Worm (Caenorhabditis elegans) whole organism, late embryonic: Measurements from ENCODE around the gene pals-28.

Experiments used
- C08G9.2 ChIP-seq: sonication (generic microtip); optimal IDR thresholded peaks from 2 replicates; lab custom pipeline; 2016; ENCODE audit warnings: mild to moderate bottlenecking, missing genetic modification characterization, moderate library complexity, missing compliant biosample characterization
- C38D4.7 ChIP-seq: fragments of 200-800 bp; sonication (Bioruptor generic); optimal IDR thresholded peaks from 2 replicates; lab custom pipeline; 2018; ENCODE audit warnings: mild to moderate bottlenecking, missing genetic modification characterization, moderate library complexity, missing compliant biosample characterization
- F13H6.1 ChIP-seq: sonication (generic microtip); optimal IDR thresholded peaks from 2 replicates; lab custom pipeline; 2016; ENCODE audit warnings: missing genetic modification characterization, missing compliant biosample characterization
- T23F11.4 ChIP-seq: fragments of 200-800 bp; sonication (Bioruptor generic); optimal IDR thresholded peaks from 2 replicates; lab custom pipeline; 2018; ENCODE audit warnings: mild to moderate bottlenecking, missing genetic modification characterization, missing compliant biosample characterization
- Y22D7AL.16 ChIP-seq: sonication (generic microtip); optimal IDR thresholded peaks from 2 replicates; lab custom pipeline; 2016; ENCODE audit warnings: missing genetic modification characterization, missing compliant biosample characterization
- ahr-1 ChIP-seq: sonication (generic microtip); optimal IDR thresholded peaks from 2 replicates; lab custom pipeline; 2016; ENCODE audit warnings: missing genetic modification characterization, missing compliant biosample characterization
- ama-1 ChIP-seq: fragments of 150-350 bp; optimal IDR thresholded peaks from 2 replicates; lab custom pipeline; 2014
- ceh-14 ChIP-seq: sonication (generic microtip); optimal IDR thresholded peaks from 2 replicates; lab custom pipeline; 2016; ENCODE audit warnings: missing genotype, missing genetic modification characterization, missing compliant biosample characterization
- ceh-18 ChIP-seq: sonication (generic microtip); optimal IDR thresholded peaks from 2 replicates; lab custom pipeline; 2016; ENCODE audit warnings: missing genetic modification characterization, missing compliant biosample characterization
- ceh-24 ChIP-seq: sonication (generic microtip); optimal IDR thresholded peaks from 2 replicates; lab custom pipeline; 2016; ENCODE audit warnings: mild to moderate bottlenecking, missing genetic modification characterization, missing compliant biosample characterization
- ceh-31 ChIP-seq: sonication (generic microtip); optimal IDR thresholded peaks from 2 replicates; lab custom pipeline; 2016; ENCODE audit warnings: missing genetic modification characterization, missing compliant biosample characterization
- ceh-45 ChIP-seq: fragments of 200-800 bp; sonication (Bioruptor generic); IDR thresholded peaks from 2 replicates; pipeline ENCODE4 v1.3.6; 2022; ENCODE audit warnings: missing genetic modification reagents, missing genetic modification characterization, missing compliant biosample characterization
- ceh-6 ChIP-seq: fragments of 200-800 bp; sonication (Bioruptor generic); optimal IDR thresholded peaks from 2 replicates; lab custom pipeline; 2018; ENCODE audit warnings: mild to moderate bottlenecking, missing genetic modification characterization, missing compliant biosample characterization
- ceh-9 ChIP-seq: sonication (generic microtip); optimal IDR thresholded peaks from 2 replicates; lab custom pipeline; 2016; ENCODE audit warnings: mild to moderate bottlenecking, missing genetic modification characterization, inconsistent platforms, missing compliant biosample characterization
- che-1 ChIP-seq: sonication (generic microtip); optimal IDR thresholded peaks from 2 replicates; lab custom pipeline; 2016; ENCODE audit warnings: mild to moderate bottlenecking, missing genetic modification characterization, missing compliant biosample characterization
- dmd-4 ChIP-seq: sonication (generic microtip); optimal IDR thresholded peaks from 2 replicates; lab custom pipeline; 2016; ENCODE audit warnings: borderline replicate concordance, missing genetic modification characterization, missing compliant biosample characterization
- elt-2 ChIP-seq: sonication (generic microtip); optimal IDR thresholded peaks from 2 replicates; lab custom pipeline; 2016; ENCODE audit warnings: missing genetic modification reagents, missing genetic modification characterization, missing compliant biosample characterization
- ets-4 ChIP-seq: sonication (generic microtip); optimal IDR thresholded peaks from 2 replicates; lab custom pipeline; 2016; ENCODE audit warnings: missing genetic modification characterization, missing compliant biosample characterization
- hlh-13 ChIP-seq: fragments of 200-800 bp; sonication (Bioruptor generic); optimal IDR thresholded peaks from 2 replicates; lab custom pipeline; 2018; ENCODE audit warnings: mild to moderate bottlenecking, missing genetic modification characterization, missing compliant biosample characterization
- hlh-30 ChIP-seq: sonication (generic microtip); optimal IDR thresholded peaks from 2 replicates; lab custom pipeline; 2017; ENCODE audit warnings: antibody characterized with exemption, missing genetic modification characterization, missing compliant biosample characterization; ENCODE audit not compliant: insufficient read depth
- hlh-6 ChIP-seq: sonication (generic microtip); optimal IDR thresholded peaks from 2 replicates; lab custom pipeline; 2016; ENCODE audit warnings: missing genotype, missing genetic modification characterization, missing compliant biosample characterization
- lim-6 ChIP-seq: sonication (generic microtip); optimal IDR thresholded peaks from 2 replicates; lab custom pipeline; 2016; ENCODE audit warnings: missing genetic modification characterization, missing compliant biosample characterization
- lin-11 ChIP-seq: fragments of 200-800 bp; sonication (Bioruptor generic); optimal IDR thresholded peaks from 2 replicates; lab custom pipeline; 2018; ENCODE audit warnings: mild to moderate bottlenecking, missing genetic modification characterization, missing compliant biosample characterization
- mec-3 ChIP-seq: sonication (generic microtip); optimal IDR thresholded peaks from 2 replicates; lab custom pipeline; 2016; ENCODE audit warnings: borderline replicate concordance, missing genetic modification characterization, missing compliant biosample characterization
- nhr-232 ChIP-seq: sonication (generic microtip); optimal IDR thresholded peaks from 2 replicates; lab custom pipeline; 2016; ENCODE audit warnings: missing genetic modification characterization, missing compliant biosample characterization
- odd-2 ChIP-seq: sonication (generic microtip); optimal IDR thresholded peaks from 2 replicates; lab custom pipeline; 2017; ENCODE audit warnings: antibody characterized with exemption, mild to moderate bottlenecking, missing genetic modification characterization, missing compliant biosample characterization
- pat-9 ChIP-seq: fragments of 200-800 bp; sonication (Bioruptor generic); optimal IDR thresholded peaks from 2 replicates; lab custom pipeline; 2018; ENCODE audit warnings: mild to moderate bottlenecking, missing genetic modification characterization, moderate library complexity, missing compliant biosample characterization
- pax-1 ChIP-seq: fragments of 150-350 bp; optimal IDR thresholded peaks from 2 replicates; lab custom pipeline; 2014; ENCODE audit warnings: missing biosample characterization, missing genetic modification characterization
- pha-4 ChIP-seq: fragments of 150-350 bp; optimal IDR thresholded peaks from 2 replicates; lab custom pipeline; 2018; ENCODE audit warnings: missing biosample characterization, missing genetic modification reagents, missing genetic modification characterization
- pros-1 ChIP-seq: fragments of 150-350 bp; optimal IDR thresholded peaks from 2 replicates; lab custom pipeline; 2014; ENCODE audit warnings: missing biosample characterization, missing genetic modification reagents, missing genetic modification characterization
- rnt-1 ChIP-seq: sonication (generic microtip); optimal IDR thresholded peaks from 2 replicates; lab custom pipeline; 2016; ENCODE audit warnings: missing genetic modification characterization, missing compliant biosample characterization
- sdc-2 ChIP-seq: sonication (generic microtip); optimal IDR thresholded peaks from 2 replicates; lab custom pipeline; 2016; ENCODE audit warnings: missing genotype, missing genetic modification characterization, missing compliant biosample characterization
- sox-2 ChIP-seq: fragments of 200-800 bp; sonication (Bioruptor generic); IDR thresholded peaks from 2 replicates; pipeline ENCODE4 v1.3.6; 2022; ENCODE audit warnings: missing genetic modification reagents, missing genetic modification characterization, missing compliant biosample characterization
- sox-4 ChIP-seq: sonication (generic microtip); optimal IDR thresholded peaks from 2 replicates; lab custom pipeline; 2017; ENCODE audit warnings: mild to moderate bottlenecking, missing genetic modification characterization, inconsistent platforms, missing compliant biosample characterization
- tbx-7 ChIP-seq: sonication (generic microtip); optimal IDR thresholded peaks from 2 replicates; lab custom pipeline; 2016; ENCODE audit warnings: missing genotype, missing genetic modification characterization, missing compliant biosample characterization
- ttx-3 ChIP-seq: sonication (generic microtip); optimal IDR thresholded peaks from 2 replicates; lab custom pipeline; 2016; ENCODE audit warnings: missing genetic modification reagents, missing genetic modification characterization, missing compliant biosample characterization
- unc-3 ChIP-seq, 2 experiments: fragments of 200-800 bp in 1 of 2; sonication (Bioruptor generic) in 1 of 2; sonication (generic microtip) in 1 of 2; conservative IDR thresholded peaks in 1 of 2; optimal IDR thresholded peaks in 1 of 2; 2 replicates each; pipeline versions ENCODE4 v1.3.6 to Lab custom; 2016 to 2022; ENCODE audit warnings: missing compliant biosample characterization in 2 of 2, missing genetic modification characterization in 2 of 2, missing genetic modification reagents in 1 of 2
- unc-42 ChIP-seq: sonication (generic microtip); optimal IDR thresholded peaks from 2 replicates; lab custom pipeline; 2016; ENCODE audit warnings: missing genotype, missing genetic modification characterization, missing compliant biosample characterization
- unc-55 ChIP-seq: sonication (generic microtip); optimal IDR thresholded peaks from 2 replicates; lab custom pipeline; 2017; ENCODE audit warnings: missing biosample characterization, missing genetic modification reagents, missing genetic modification characterization
- unc-86 ChIP-seq: sonication (generic microtip); optimal IDR thresholded peaks from 2 replicates; lab custom pipeline; 2016; ENCODE audit warnings: missing genetic modification characterization, missing compliant biosample characterization
- zip-5 ChIP-seq: sonication (generic microtip); optimal IDR thresholded peaks from 2 replicates; lab custom pipeline; 2016; ENCODE audit warnings: missing genetic modification characterization, missing compliant biosample characterization
- ztf-16 ChIP-seq: sonication (generic microtip); optimal IDR thresholded peaks from 2 replicates; lab custom pipeline; 2017; ENCODE audit warnings: missing genetic modification characterization, missing compliant biosample characterization

The pals-28 gene

DNA sequence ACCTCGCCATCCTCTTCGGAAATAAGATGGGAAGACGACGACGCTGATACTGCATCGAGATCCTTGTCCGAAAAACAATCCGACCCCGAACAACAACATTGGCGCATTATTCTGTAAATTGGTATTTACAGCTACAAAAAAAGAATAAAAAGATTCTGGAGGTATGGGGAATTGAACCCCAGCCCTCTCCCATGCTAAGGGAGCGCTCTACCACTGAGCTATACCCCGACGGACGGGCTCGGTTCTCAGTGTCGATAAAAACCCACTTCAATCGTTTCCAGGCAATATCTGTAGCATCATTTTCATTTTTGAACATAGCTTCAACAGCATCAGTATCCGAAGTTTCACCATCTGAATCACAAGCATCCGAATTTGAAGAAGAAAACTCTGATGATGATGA lies 44.2 kb downstream of the pals-28 start:
- no peak for TF ChIP-seq pat-9 (tag; lab: Kevin White, UChicago)
- peak; percentile 14 for TF ChIP-seq Y22D7AL.16 (tag; lab: Kevin White, UChicago)
- no peak for TF ChIP-seq tbx-7 (tag; lab: Kevin White, UChicago)
- no peak for TF ChIP-seq ceh-24
- no peak for TF ChIP-seq dmd-4 (tag; lab: Kevin White, UChicago)
- no peak for TF ChIP-seq unc-42 (tag; lab: Kevin White, UChicago)
- no peak for TF ChIP-seq hlh-13 (GFP tag; lab: Kevin White, UChicago)
- no peak for TF ChIP-seq mec-3 (tag; lab: Kevin White, UChicago)
- TF ChIP-seq elt-2 (tag; lab: Kevin White, UChicago): no peak
- peak; percentile 15 for TF ChIP-seq C38D4.7
- TF ChIP-seq che-1 (tag; lab: Kevin White, UChicago): no peak
- TF ChIP-seq unc-86 (tag; lab: Kevin White, UChicago): no peak
- no peak for TF ChIP-seq pros-1
- TF ChIP-seq T23F11.4: peak; percentile 56
- TF ChIP-seq C08G9.2 (tag; lab: Kevin White, UChicago): peak; percentile 10
- no peak for TF ChIP-seq zip-5 (tag; lab: Kevin White, UChicago)
- no peak for TF ChIP-seq lim-6
- TF ChIP-seq ceh-9 (tag; lab: Kevin White, UChicago): no peak
- no peak for TF ChIP-seq unc-55 (GFP tag; lab: Kevin White, UChicago)
- 0 out of 2 replicates have a peak, but pooled peaks have one; percentile 42 for TF ChIP-seq ceh-45 (GFP tag; lab: Robert Waterston, UW)
- no peak for TF ChIP-seq odd-2 (tag; lab: Kevin White, UChicago)
- no peak for TF ChIP-seq pax-1 (tag; lab: Kevin White, UChicago)
- TF ChIP-seq unc-3 (GFP tag; conservative IDR thresholded peaks at IDR 0.05; lab: Robert Waterston, UW): peak; percentile 40; the same call in 1 of the 2 replicates
- TF ChIP-seq unc-3 (tag; optimal IDR thresholded peaks at IDR 0.05; lab: Kevin White, UChicago): no peak
- no peak for TF ChIP-seq rnt-1
- no peak for TF ChIP-seq lin-11
- TF ChIP-seq ceh-31 (tag; lab: Kevin White, UChicago): no peak
- TF ChIP-seq ceh-14 (tag; lab: Kevin White, UChicago): no peak
- peak; percentile 8 for TF ChIP-seq sox-4
- no peak for TF ChIP-seq ceh-18 (tag; lab: Kevin White, UChicago)
- TF ChIP-seq hlh-6 (tag; lab: Kevin White, UChicago): no peak
- TF ChIP-seq F13H6.1 (tag; lab: Kevin White, UChicago): no peak
- no peak for TF ChIP-seq ahr-1

DNA sequence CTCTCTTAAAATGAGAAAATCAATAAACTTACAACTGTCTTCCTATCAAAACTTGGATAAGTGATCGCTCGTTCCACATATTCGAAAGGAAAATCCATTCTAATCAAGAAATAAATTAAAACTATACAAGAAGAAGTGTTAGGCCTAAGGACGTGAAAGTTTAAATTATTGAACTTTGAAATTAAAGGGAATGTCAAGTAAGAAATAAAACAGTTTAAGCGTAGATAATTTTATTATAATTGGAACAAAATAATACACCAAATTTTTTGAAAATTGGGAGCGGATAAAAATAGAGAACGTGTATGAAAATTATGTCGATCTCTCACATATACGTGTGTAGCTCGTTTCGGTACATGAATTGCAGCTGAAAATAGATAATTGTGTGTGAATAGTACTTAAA lies 44.8 kb downstream of the pals-28 start, which contains the start of gene C28A5.6:
TSS of gene C28A5.6 (minus strand) at position 101 of the 400 bp plus-strand sequence.
- TF ChIP-seq pha-4 (no peak), hlh-30 (tag; lab: Kevin White, UChicago) (no peak), ztf-16 (tag; lab: Kevin White, UChicago) (no peak), F13H6.1 (tag; lab: Kevin White, UChicago) (no peak), ama-1 (no peak), sdc-2 (no peak), ceh-6 (GFP tag; lab: Kevin White, UChicago) (no peak), ets-4 (no peak), unc-55 (GFP tag; lab: Kevin White, UChicago) (no peak), sox-2 (GFP tag; lab: Robert Waterston, UW) (no peak), nhr-232 (no peak), unc-42 (tag; lab: Kevin White, UChicago) (no peak), ttx-3 (tag; lab: Kevin White, UChicago) (no peak)
